Worm (Caenorhabditis elegans) whole organism, L2 larva: ENCODE results near the gene col-165.

Experiments
- C34F6.9 ChIP-seq: fragments of 150-350 bp; optimal IDR thresholded peaks from 2 replicates; lab custom pipeline; 2014; ENCODE audit warnings: missing biosample characterization, missing genetic modification characterization
- F13H6.1 ChIP-seq: sonication (generic microtip); optimal IDR thresholded peaks from 2 replicates; lab custom pipeline; 2016; ENCODE audit warnings: missing genetic modification characterization, missing compliant biosample characterization
- Y55F3AM.14 ChIP-seq: fragments of 200-800 bp; sonication (Bioruptor generic); optimal IDR thresholded peaks from 2 replicates; lab custom pipeline; 2018; ENCODE audit warnings: mild to moderate bottlenecking, missing genetic modification characterization, missing compliant biosample characterization
- ZK546.5 ChIP-seq: sonication (generic microtip); optimal IDR thresholded peaks from 2 replicates; lab custom pipeline; 2017; ENCODE audit warnings: missing biosample characterization, missing genetic modification characterization
- alr-1 ChIP-seq: fragments of 150-350 bp; optimal IDR thresholded peaks from 2 replicates; lab custom pipeline; 2014; ENCODE audit warnings: missing biosample characterization, missing genetic modification characterization
- ama-1 ChIP-seq: fragments of 150-350 bp; optimal IDR thresholded peaks from 2 replicates; lab custom pipeline; 2018; ENCODE audit warnings: inconsistent platforms
- ceh-16 ChIP-seq: fragments of 150-350 bp; optimal IDR thresholded peaks from 2 replicates; lab custom pipeline; 2014; ENCODE audit warnings: missing biosample characterization, missing genetic modification characterization
- ceh-82 ChIP-seq: fragments of 150-350 bp; optimal IDR thresholded peaks from 2 replicates; lab custom pipeline; 2014; ENCODE audit warnings: missing biosample characterization, missing genetic modification characterization
- egl-27 ChIP-seq: sonication (generic microtip); optimal IDR thresholded peaks from 3 replicates; lab custom pipeline; 2017; ENCODE audit warnings: missing biosample characterization, missing genetic modification reagents, missing genetic modification characterization
- elt-1 ChIP-seq: fragments of 150-350 bp; optimal IDR thresholded peaks from 2 replicates; lab custom pipeline; 2014; ENCODE audit warnings: missing biosample characterization, missing genetic modification characterization
- fos-1 ChIP-seq: fragments of 150-350 bp; optimal IDR thresholded peaks from 2 replicates; lab custom pipeline; 2014; ENCODE audit warnings: missing biosample characterization, missing genetic modification characterization
- gmeb-1 ChIP-seq: fragments of 150-350 bp; optimal IDR thresholded peaks from 2 replicates; lab custom pipeline; 2014; ENCODE audit warnings: missing biosample characterization, missing genetic modification characterization
- lin-11 ChIP-seq: fragments of 150-350 bp; sonication (generic microtip); optimal IDR thresholded peaks from 2 replicates; lab custom pipeline; 2014; ENCODE audit warnings: missing biosample characterization, missing genetic modification characterization, inconsistent platforms, mixed read lengths
- lin-13 ChIP-seq: fragments of 150-350 bp; optimal IDR thresholded peaks from 2 replicates; lab custom pipeline; 2014; ENCODE audit warnings: missing biosample characterization, missing genetic modification reagents, missing genetic modification characterization
- lsy-2 ChIP-seq, 2 experiments: fragments of 150-350 bp in 1 of 2; sonication (generic microtip) in 1 of 2; optimal IDR thresholded peaks; 2 replicates each; lab custom pipeline; 2014 to 2017; ENCODE audit warnings: missing biosample characterization in 2 of 2, missing genetic modification characterization in 2 of 2
- mab-5 ChIP-seq: fragments of 150-350 bp; optimal IDR thresholded peaks from 2 replicates; lab custom pipeline; 2014; ENCODE audit warnings: missing biosample characterization, missing genetic modification characterization
- mbf-1 ChIP-seq: sonication (generic microtip); optimal IDR thresholded peaks from 2 replicates; lab custom pipeline; 2017; ENCODE audit warnings: missing biosample characterization, missing genetic modification characterization
- nhr-10 ChIP-seq: sonication (generic microtip); optimal IDR thresholded peaks from 2 replicates; lab custom pipeline; 2017; ENCODE audit warnings: missing biosample characterization, missing genetic modification characterization
- nhr-11 ChIP-seq: fragments of 150-350 bp; optimal IDR thresholded peaks from 2 replicates; lab custom pipeline; 2014; ENCODE audit warnings: missing biosample characterization, missing genetic modification characterization
- nhr-12 ChIP-seq: fragments of 150-350 bp; optimal IDR thresholded peaks from 2 replicates; lab custom pipeline; 2014; ENCODE audit warnings: missing biosample characterization, missing genetic modification characterization
- nhr-21 ChIP-seq: fragments of 150-350 bp; optimal IDR thresholded peaks from 2 replicates; lab custom pipeline; 2014; ENCODE audit warnings: missing biosample characterization, missing genetic modification characterization
- nhr-237 ChIP-seq: fragments of 150-350 bp; optimal IDR thresholded peaks from 2 replicates; lab custom pipeline; 2014; ENCODE audit warnings: missing biosample characterization, missing genetic modification characterization
- nhr-25 ChIP-seq: fragments of 150-350 bp; sonication (generic microtip); optimal IDR thresholded peaks from 3 replicates; lab custom pipeline; 2014; ENCODE audit warnings: missing biosample characterization, missing genetic modification characterization
- nhr-6 ChIP-seq: fragments of 150-350 bp; optimal IDR thresholded peaks from 2 replicates; lab custom pipeline; 2014; ENCODE audit warnings: missing biosample characterization, missing genetic modification characterization
- nhr-77 ChIP-seq: fragments of 150-350 bp; optimal IDR thresholded peaks from 2 replicates; lab custom pipeline; 2014; ENCODE audit warnings: missing biosample characterization, missing genetic modification characterization
- sem-4 ChIP-seq: fragments of 150-350 bp; optimal IDR thresholded peaks from 2 replicates; lab custom pipeline; 2014; ENCODE audit warnings: missing biosample characterization, missing genetic modification reagents, missing genetic modification characterization
- sma-3 ChIP-seq: sonication (generic microtip); optimal IDR thresholded peaks from 2 replicates; lab custom pipeline; 2016; ENCODE audit warnings: missing genetic modification reagents, missing genetic modification characterization, missing compliant biosample characterization
- sma-9 ChIP-seq, 2 experiments: fragments of 150-350 bp in 1 of 2; sonication (generic microtip) in 1 of 2; optimal IDR thresholded peaks; 2 replicates each; lab custom pipeline; 2014 to 2016; ENCODE audit warnings: missing genetic modification characterization in 2 of 2, mild to moderate bottlenecking in 1 of 2, missing biosample characterization in 1 of 2, missing compliant biosample characterization in 1 of 2, missing genetic modification reagents in 1 of 2, moderate library complexity in 1 of 2
- snpc-4 ChIP-seq: fragments of 150-350 bp; optimal IDR thresholded peaks from 2 replicates; lab custom pipeline; 2014; ENCODE audit warnings: missing biosample characterization, missing genetic modification characterization
- unc-39 ChIP-seq: fragments of 150-350 bp; optimal IDR thresholded peaks from 2 replicates; lab custom pipeline; 2014; ENCODE audit warnings: missing biosample characterization, missing genetic modification characterization
- unc-55 ChIP-seq: fragments of 150-350 bp; sonication (generic microtip); optimal IDR thresholded peaks from 3 replicates; lab custom pipeline; 2014; ENCODE audit warnings: missing biosample characterization, missing genetic modification reagents, missing genetic modification characterization
- unc-62 ChIP-seq: fragments of 150-350 bp; optimal IDR thresholded peaks from 2 replicates; lab custom pipeline; 2014; ENCODE audit warnings: missing biosample characterization, missing genetic modification reagents, missing genetic modification characterization
- zag-1 ChIP-seq: fragments of 150-350 bp; optimal IDR thresholded peaks from 2 replicates; lab custom pipeline; 2014; ENCODE audit warnings: missing biosample characterization, missing genetic modification characterization
- ztf-4 ChIP-seq: fragments of 150-350 bp; optimal IDR thresholded peaks from 2 replicates; lab custom pipeline; 2014; ENCODE audit warnings: missing biosample characterization, missing genetic modification characterization

col-165 gene

DNA sequence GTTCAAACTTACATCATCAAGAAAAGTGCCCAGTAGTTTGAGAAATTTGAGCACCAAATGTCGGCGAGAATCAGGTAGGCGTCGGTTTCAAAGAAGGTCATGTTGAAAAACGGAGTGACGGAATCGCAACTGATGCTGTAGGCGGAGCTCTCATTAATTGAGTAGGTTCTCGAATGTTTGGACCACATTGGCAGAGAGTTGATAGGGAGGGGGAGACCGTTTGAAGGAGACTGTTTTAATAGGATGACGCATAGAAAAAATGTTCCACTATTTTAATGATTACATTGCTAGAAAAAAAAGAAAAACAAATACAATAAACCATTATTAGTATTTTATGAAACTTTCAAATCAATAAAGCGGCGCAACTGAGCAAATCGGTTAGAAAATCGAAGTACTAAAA is 9.8 kb downstream of the col-165 start, which contains the start of gene F14H12.17:
F14H12.17 (minus strand) TSS at position 101 of the 400 bp plus-strand sequence.
- TF ChIP-seq ceh-16, result no peak
- TF ChIP-seq ceh-82 (tag; lab: Kevin White, UChicago), result no peak
- TF ChIP-seq sma-9 (GFP tag; optimal IDR thresholded peaks at IDR 0.05; lab: Kevin White, UChicago), result no peak
- TF ChIP-seq sma-9 (tag; optimal IDR thresholded peaks at IDR 0.05; lab: Kevin White, UChicago), result no peak
- TF ChIP-seq mbf-1, result no peak
- TF ChIP-seq Y55F3AM.14, result no peak
- TF ChIP-seq sma-3 (GFP tag; lab: Kevin White, UChicago), result no peak
- no peak for TF ChIP-seq nhr-10 (tag; lab: Kevin White, UChicago)
- no peak for TF ChIP-seq egl-27 (tag; lab: Kevin White, UChicago)
- no peak for TF ChIP-seq nhr-21 (tag; lab: Kevin White, UChicago)
- TF ChIP-seq ztf-4 (tag; lab: Kevin White, UChicago), result no peak
- no peak for TF ChIP-seq ZK546.5 (tag; lab: Kevin White, UChicago)
- no peak for TF ChIP-seq snpc-4
- TF ChIP-seq F13H6.1 (tag; lab: Kevin White, UChicago), result no peak
- TF ChIP-seq nhr-237, result no peak
- no peak for TF ChIP-seq nhr-6 (tag; lab: Kevin White, UChicago)
- no peak for TF ChIP-seq unc-39 (tag; lab: Kevin White, UChicago)
- no peak for TF ChIP-seq nhr-77 (tag; lab: Kevin White, UChicago)
- no peak for TF ChIP-seq alr-1 (tag; lab: Kevin White, UChicago)
- no peak for TF ChIP-seq sem-4 (tag; lab: Kevin White, UChicago)

DNA sequence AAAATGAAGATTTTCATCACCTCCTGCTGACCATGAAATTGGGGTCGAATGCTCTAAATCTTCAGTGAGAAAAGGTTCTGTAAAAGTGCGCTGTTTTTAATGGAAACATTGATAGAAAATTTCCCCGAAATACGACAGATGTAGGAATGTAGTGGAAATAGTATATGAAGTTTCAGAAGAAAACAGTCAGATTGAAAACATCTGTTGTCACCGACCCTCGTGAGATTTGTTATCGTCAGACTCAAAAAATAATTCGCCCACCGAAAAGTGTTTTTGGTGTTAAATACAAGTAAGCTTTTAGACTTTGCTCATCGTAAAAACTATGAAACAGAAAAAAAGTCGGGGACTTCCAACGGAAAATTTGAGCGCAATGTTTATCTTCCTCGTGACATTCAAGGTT is 11.5 kb downstream of the col-165 start, which contains the start of gene F14H12.8:
F14H12.8 (minus strand) TSS at position 101 of the 400 bp plus-strand sequence.
- TF ChIP-seq sma-9 (GFP tag; optimal IDR thresholded peaks at IDR 0.05; lab: Kevin White, UChicago) (no peak), sma-9 (tag; optimal IDR thresholded peaks at IDR 0.05; lab: Kevin White, UChicago) (no peak), zag-1 (no peak), mab-5 (tag; lab: Kevin White, UChicago) (no peak), fos-1 (tag; lab: Kevin White, UChicago) (no peak), nhr-237 (no peak), C34F6.9 (tag; lab: Kevin White, UChicago) (no peak), nhr-6 (tag; lab: Kevin White, UChicago) (no peak), sem-4 (tag; lab: Kevin White, UChicago) (no peak), F13H6.1 (tag; lab: Kevin White, UChicago) (no peak), nhr-21 (tag; lab: Kevin White, UChicago) (no peak), nhr-25 (tag; lab: Kevin White, UChicago) (no peak), nhr-12 (tag; lab: Kevin White, UChicago) (no peak), ZK546.5 (tag; lab: Kevin White, UChicago) (no peak)

DNA sequence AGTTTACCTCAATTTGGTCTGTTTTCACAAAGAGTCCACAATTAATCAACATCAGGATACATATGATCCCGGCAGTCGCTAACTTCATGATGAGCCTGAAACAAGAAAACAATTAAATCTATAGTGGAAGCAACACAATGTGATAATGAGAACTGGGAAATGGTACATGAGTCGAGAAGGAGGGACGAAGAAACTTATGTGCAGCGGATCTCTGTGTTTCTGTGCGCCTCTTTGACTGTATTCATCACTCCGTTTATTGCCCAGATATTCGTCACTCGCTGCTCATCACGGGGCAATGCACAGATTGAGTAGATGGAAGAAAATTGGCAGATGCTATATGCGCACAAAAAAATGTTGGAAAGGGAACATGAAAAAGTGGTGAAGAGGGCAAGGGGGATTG is 12.8 kb downstream of the col-165 start, which contains the start of gene R160.3:
R160.3 (minus strand) TSS at position 101 of the 400 bp plus-strand sequence.
- TF ChIP-seq sma-9 (GFP tag; optimal IDR thresholded peaks at IDR 0.05; lab: Kevin White, UChicago), result no peak
- no peak for TF ChIP-seq sma-9 (tag; optimal IDR thresholded peaks at IDR 0.05; lab: Kevin White, UChicago)
- TF ChIP-seq unc-55 (GFP tag; lab: Kevin White, UChicago), result no peak
- TF ChIP-seq unc-62 (GFP tag; lab: Kevin White, UChicago), result no peak
- no peak for TF ChIP-seq sem-4 (tag; lab: Kevin White, UChicago)
- TF ChIP-seq ama-1 (lab: Kevin White, UChicago), result no peak
- no peak for TF ChIP-seq lin-11 (tag; lab: Kevin White, UChicago)
- TF ChIP-seq ztf-4 (tag; lab: Kevin White, UChicago), result no peak
- no peak for TF ChIP-seq gmeb-1 (tag; lab: Kevin White, UChicago)
- TF ChIP-seq zag-1, result no peak
- TF ChIP-seq lin-13 (GFP tag; lab: Kevin White, UChicago), result no peak
- TF ChIP-seq C34F6.9 (tag; lab: Kevin White, UChicago), result no peak
- no peak for TF ChIP-seq mbf-1
- TF ChIP-seq lsy-2 (tag; optimal IDR thresholded peaks at IDR 0.05; lab: Kevin White, UChicago), result no peak
- no peak for TF ChIP-seq ZK546.5 (tag; lab: Kevin White, UChicago)
- no peak for TF ChIP-seq nhr-11 (tag; lab: Kevin White, UChicago)

- TF ChIP-seq sem-4 (tag; lab: Kevin White, UChicago) (no peak), elt-1 (tag; lab: Kevin White, UChicago) (no peak), Y55F3AM.14 (no peak), nhr-21 (tag; lab: Kevin White, UChicago) (no peak), nhr-10 (tag; lab: Kevin White, UChicago) (no peak), nhr-25 (tag; lab: Kevin White, UChicago) (no peak), zag-1 (no peak), egl-27 (tag; lab: Kevin White, UChicago) (no peak), lin-13 (GFP tag; lab: Kevin White, UChicago) (no peak), unc-55 (GFP tag; lab: Kevin White, UChicago) (no peak), C34F6.9 (tag; lab: Kevin White, UChicago) (no peak)
Measured at ce11 chrX:4367414-4367813, 14.0 kb downstream of the col-165 start, which contains the start of gene R160.10. TSS of gene R160.10 (minus strand) at chrX:4367514.
